Worm (Caenorhabditis elegans): Measurements from ENCODE around the gene F58B4.2.

- no peak for TF ChIP-seq tbx-9 (tag; optimal IDR thresholded peaks at IDR 0.05; ENCODE audit: borderline replicate concordance)
- no peak for TF ChIP-seq mcd-1 (GFP tag; IDR thresholded peaks at IDR 0.05)
- no peak for TF ChIP-seq nfyb-1 (GFP tag; IDR thresholded peaks at IDR 0.05)
- no peak for TF ChIP-seq ceh-100 (GFP tag; IDR thresholded peaks at IDR 0.05)
- TF ChIP-seq B0336.3 (GFP tag; IDR thresholded peaks at IDR 0.05): no peak
- no peak for TF ChIP-seq T07F8.4 (tag; optimal IDR thresholded peaks at IDR 0.05)
- TF ChIP-seq dpff-1 (tag; optimal IDR thresholded peaks at IDR 0.05): no peak
- no peak for TF ChIP-seq F57A8.1 (GFP tag; optimal IDR thresholded peaks at IDR 0.05)
- no peak for TF ChIP-seq ZK185.1 (tag; optimal IDR thresholded peaks at IDR 0.05; ENCODE audit: poor library complexity, severe bottlenecking)
- no peak for TF ChIP-seq dpl-1 (GFP tag; optimal IDR thresholded peaks at IDR 0.05)
Measured at ce11 chrV:10893510-10894128, 24.7 kb downstream of the F58B4.2 start, which contains the start of gene F32D8.4.
